Fruit fly (Drosophila melanogaster) whole organism, embryonic: ENCODE data around the gene CG33108.

Source experiments
- Asciz ChIP-seq: fragments of 200-800 bp; sonication (Bioruptor generic); optimal IDR thresholded peaks from 2 replicates; lab custom pipeline; 2017; ENCODE audit warnings: missing biosample characterization, mild to moderate bottlenecking, missing genetic modification characterization, missing genetic modification reagents
- CG10274 ChIP-seq: fragments of 200-800 bp; sonication (Bioruptor generic); optimal IDR thresholded peaks from 3 replicates; lab custom pipeline; 2017; ENCODE audit warnings: missing biosample characterization, mild to moderate bottlenecking, missing genetic modification characterization
- CG11696 ChIP-seq: fragments of 200-800 bp; sonication (Bioruptor generic); IDR thresholded peaks from 2 replicates; pipeline ENCODE4 v1.3.6; 2022; ENCODE audit warnings: missing biosample characterization, missing genetic modification characterization
- CG12299 ChIP-seq: fragments of 200-800 bp; sonication (Bioruptor generic); optimal IDR thresholded peaks from 2 replicates; lab custom pipeline; 2018; ENCODE audit warnings: missing biosample characterization, mild to moderate bottlenecking, missing genetic modification characterization
- CG12769 ChIP-seq: fragments of 200-800 bp; sonication (Bioruptor generic); optimal IDR thresholded peaks from 2 replicates; lab custom pipeline; 2019; ENCODE audit warnings: missing biosample characterization, mild to moderate bottlenecking, missing genetic modification characterization, moderate library complexity
- CG13894 ChIP-seq: fragments of 200-800 bp; sonication (Bioruptor generic); optimal IDR thresholded peaks from 3 replicates; lab custom pipeline; 2018; ENCODE audit warnings: missing biosample characterization, mild to moderate bottlenecking, missing genetic modification characterization, moderate library complexity
- CG1602 ChIP-seq: fragments of 200-800 bp; sonication (Bioruptor generic); optimal IDR thresholded peaks from 3 replicates; lab custom pipeline; 2016; ENCODE audit warnings: missing biosample characterization, missing genetic modification characterization
- CG17568 ChIP-seq: fragments of 200-800 bp; sonication (Bioruptor generic); optimal IDR thresholded peaks from 2 replicates; lab custom pipeline; 2018; ENCODE audit warnings: missing biosample characterization, mild to moderate bottlenecking, missing genetic modification characterization, moderate library complexity
- CG1832 ChIP-seq: fragments of 200-800 bp; sonication (Bioruptor generic); optimal IDR thresholded peaks from 2 replicates; lab custom pipeline; 2017; ENCODE audit warnings: missing biosample characterization, mild to moderate bottlenecking, missing genetic modification characterization, inconsistent platforms
- CG18599 ChIP-seq: fragments of 200-800 bp; sonication (Bioruptor generic); optimal IDR thresholded peaks from 3 replicates; lab custom pipeline; 2017; ENCODE audit warnings: missing biosample characterization, missing genetic modification characterization, mild to moderate bottlenecking, moderate library complexity, missing genetic modification reagents
- CG18764 ChIP-seq: fragments of 200-800 bp; sonication (Bioruptor generic); optimal IDR thresholded peaks from 3 replicates; lab custom pipeline; 2016; ENCODE audit warnings: missing biosample characterization, missing genetic modification characterization
- CG30020 ChIP-seq: fragments of 200-800 bp; optimal IDR thresholded peaks from 2 replicates; lab custom pipeline; 2019; ENCODE audit warnings: missing biosample characterization, mild to moderate bottlenecking, missing genetic modification characterization, moderate library complexity
- CG30403 ChIP-seq: fragments of 200-800 bp; sonication (Bioruptor generic); optimal IDR thresholded peaks from 3 replicates; lab custom pipeline; 2016; ENCODE audit warnings: missing biosample characterization, missing genetic modification characterization
- CG3838 ChIP-seq: fragments of 200-800 bp; sonication (Bioruptor generic); optimal IDR thresholded peaks from 3 replicates; lab custom pipeline; 2016; ENCODE audit warnings: missing biosample characterization, missing genetic modification characterization
- CG3847 ChIP-seq: fragments of 200-800 bp; sonication (Bioruptor generic); IDR thresholded peaks from 2 replicates; pipeline ENCODE4 v1.3.6; 2022; ENCODE audit warnings: missing biosample characterization, missing genetic modification characterization
- CG42726 ChIP-seq: fragments of 200-800 bp; sonication (Bioruptor generic); IDR thresholded peaks from 2 replicates; pipeline ENCODE4 v1.3.6; 2022; ENCODE audit warnings: missing biosample characterization, missing genetic modification characterization; ENCODE audit not compliant: partially characterized antibody
- CG4854 ChIP-seq: fragments of 200-800 bp; sonication (Bioruptor generic); optimal IDR thresholded peaks from 2 replicates; lab custom pipeline; 2016; ENCODE audit warnings: missing biosample characterization, missing genetic modification characterization, inconsistent platforms
- CG5953 ChIP-seq: fragments of 200-800 bp; sonication (Bioruptor generic); IDR thresholded peaks from 2 replicates; pipeline ENCODE4 v1.3.6; 2022; ENCODE audit warnings: missing biosample characterization, missing genetic modification characterization
- CG8089 ChIP-seq: fragments of 200-800 bp; sonication (Bioruptor generic); optimal IDR thresholded peaks from 3 replicates; lab custom pipeline; 2016; ENCODE audit warnings: missing biosample characterization, missing genetic modification characterization
- CG9817 ChIP-seq: fragments of 200-800 bp; sonication (Bioruptor generic); optimal IDR thresholded peaks from 2 replicates; lab custom pipeline; 2018; ENCODE audit warnings: missing biosample characterization, mild to moderate bottlenecking, missing genetic modification characterization, moderate library complexity
- CkIIα-i1 ChIP-seq: fragments of 200-800 bp; sonication (Bioruptor generic); IDR thresholded peaks from 2 replicates; pipeline ENCODE4 v1.3.6; 2022; ENCODE audit warnings: missing biosample characterization, missing genetic modification characterization
- Deaf1 ChIP-seq: fragments of 200-800 bp; optimal IDR thresholded peaks from 3 replicates; lab custom pipeline; 2019; ENCODE audit warnings: missing biosample characterization, mild to moderate bottlenecking, missing genetic modification characterization, moderate library complexity
- Dip2 ChIP-seq: fragments of 200-800 bp; sonication (Bioruptor generic); IDR thresholded peaks from 2 replicates; pipeline ENCODE4 v1.3.6; 2022; ENCODE audit warnings: missing biosample characterization, missing genetic modification characterization
- Drgx ChIP-seq: fragments of 200-800 bp; sonication (Bioruptor generic); IDR thresholded peaks from 2 replicates; pipeline ENCODE4 v1.3.6; 2022; ENCODE audit warnings: missing biosample characterization, missing genetic modification characterization
- E2f1 ChIP-seq: fragments of 200-800 bp; sonication (Bioruptor generic); IDR thresholded peaks from 2 replicates; pipeline ENCODE4 v1.3.6; 2022; ENCODE audit warnings: missing biosample characterization, missing genetic modification characterization
- E2f2 ChIP-seq: fragments of 200-800 bp; sonication (Bioruptor generic); IDR thresholded peaks from 2 replicates; pipeline ENCODE4 v1.3.6; 2022; ENCODE audit warnings: missing biosample characterization, missing genetic modification characterization
- ERR ChIP-seq: fragments of 200-800 bp; sonication (Bioruptor generic); optimal IDR thresholded peaks from 2 replicates; lab custom pipeline; 2016; ENCODE audit warnings: missing biosample characterization, missing genetic modification characterization
- Gug ChIP-seq: fragments of 200-800 bp; sonication (Bioruptor generic); IDR thresholded peaks from 4 replicates; pipeline ENCODE4 v1.3.6; 2022; ENCODE audit warnings: missing biosample characterization, missing genetic modification characterization
- Hmx ChIP-seq: fragments of 200-800 bp; sonication (Bioruptor generic); optimal IDR thresholded peaks from 2 replicates; lab custom pipeline; 2016; ENCODE audit warnings: missing biosample characterization, missing genetic modification characterization
- Med ChIP-seq: fragments of 200-800 bp; sonication (Bioruptor generic); peaks from one replicate; lab custom pipeline; 2016; ENCODE audit warnings: missing biosample characterization, missing genetic modification characterization, mild to moderate bottlenecking, inconsistent platforms, moderate library complexity
- NFAT ChIP-seq: fragments of 200-800 bp; sonication (Bioruptor generic); IDR thresholded peaks from 2 replicates; pipeline ENCODE4 v1.3.6; 2022; ENCODE audit warnings: missing biosample characterization, missing genetic modification characterization
- Pdp1 ChIP-seq, 2 experiments: fragments of 200-800 bp; sonication (Bioruptor generic); optimal IDR thresholded peaks; 3 replicates each; lab custom pipeline; 2016; ENCODE audit warnings: missing biosample characterization in 2 of 2, missing genetic modification characterization in 2 of 2, mild to moderate bottlenecking in 1 of 2, moderate library complexity in 1 of 2
- Rfx ChIP-seq: fragments of 200-800 bp; sonication (Bioruptor generic); IDR thresholded peaks from 2 replicates; pipeline ENCODE4 v1.3.6; 2022; ENCODE audit warnings: missing biosample characterization, missing genetic modification characterization
- Scr ChIP-seq: fragments of 200-800 bp; sonication (Bioruptor generic); IDR thresholded peaks from 2 replicates; pipeline ENCODE4 v1.3.6; 2022; ENCODE audit warnings: missing biosample characterization, missing genetic modification characterization; ENCODE audit not compliant: partially characterized antibody
- ab ChIP-seq: fragments of 200-800 bp; sonication (Bioruptor generic); optimal IDR thresholded peaks from 2 replicates; lab custom pipeline; 2016; ENCODE audit warnings: missing biosample characterization, missing genetic modification characterization
- ash1 ChIP-seq: fragments of 200-800 bp; sonication (Bioruptor generic); optimal IDR thresholded peaks from 2 replicates; lab custom pipeline; 2018; ENCODE audit warnings: missing biosample characterization, mild to moderate bottlenecking, missing genetic modification characterization
- bab2 ChIP-seq: fragments of 200-800 bp; sonication (Bioruptor generic); optimal IDR thresholded peaks from 2 replicates; lab custom pipeline; 2016; ENCODE audit warnings: missing biosample characterization, missing genetic modification characterization
- bigmax ChIP-seq: fragments of 200-800 bp; sonication (Bioruptor generic); optimal IDR thresholded peaks from 2 replicates; lab custom pipeline; 2018; ENCODE audit warnings: missing biosample characterization, mild to moderate bottlenecking, missing genetic modification characterization
- croc ChIP-seq: fragments of 200-800 bp; sonication (Bioruptor generic); conservative IDR thresholded peaks from 3 replicates; pipeline ENCODE4 v1.3.6; 2022; ENCODE audit warnings: missing biosample characterization, missing genetic modification characterization
- gcm ChIP-seq: fragments of 200-800 bp; sonication (Bioruptor generic); optimal IDR thresholded peaks from 2 replicates; lab custom pipeline; 2019; ENCODE audit warnings: missing biosample characterization, mild to moderate bottlenecking, missing genetic modification characterization, moderate library complexity
- inv ChIP-seq: fragments of 200-800 bp; sonication (Bioruptor generic); IDR thresholded peaks from 2 replicates; pipeline ENCODE4 v1.3.6; 2022; ENCODE audit warnings: missing biosample characterization, missing genetic modification characterization; ENCODE audit not compliant: partially characterized antibody
- lilli ChIP-seq: fragments of 200-800 bp; sonication (Bioruptor generic); optimal IDR thresholded peaks from 3 replicates; lab custom pipeline; 2016; ENCODE audit warnings: missing biosample characterization, missing genetic modification characterization
- luna ChIP-seq: fragments of 200-800 bp; sonication (Bioruptor generic); optimal IDR thresholded peaks from 2 replicates; lab custom pipeline; 2016; ENCODE audit warnings: missing biosample characterization, missing genetic modification characterization
- nerfin-2 ChIP-seq: fragments of 200-800 bp; sonication (Bioruptor generic); IDR thresholded peaks from 2 replicates; pipeline ENCODE4 v1.3.6; 2022; ENCODE audit warnings: missing biosample characterization, missing genetic modification characterization; ENCODE audit not compliant: partially characterized antibody
- odd ChIP-seq: fragments of 200-800 bp; sonication (Bioruptor generic); optimal IDR thresholded peaks from 2 replicates; lab custom pipeline; 2017; ENCODE audit warnings: missing biosample characterization, mild to moderate bottlenecking, missing genetic modification characterization
- pum ChIP-seq: fragments of 200-800 bp; sonication (Bioruptor generic); optimal IDR thresholded peaks from 2 replicates; lab custom pipeline; 2016; ENCODE audit warnings: missing biosample characterization, missing genetic modification characterization
- row ChIP-seq: fragments of 200-800 bp; sonication (Bioruptor generic); IDR thresholded peaks from 3 replicates; pipeline ENCODE4 v1.3.6; 2022; ENCODE audit warnings: missing biosample characterization, missing genetic modification characterization
- sim ChIP-seq: fragments of 200-800 bp; sonication (Bioruptor generic); IDR thresholded peaks from 2 replicates; pipeline ENCODE4 v1.3.6; 2022; ENCODE audit warnings: missing biosample characterization, missing genetic modification characterization
- slbo ChIP-seq: fragments of 200-800 bp; sonication (Bioruptor generic); IDR thresholded peaks from 2 replicates; pipeline ENCODE4 v1.3.6; 2022; ENCODE audit warnings: missing biosample characterization, missing genetic modification characterization
- vnd ChIP-seq: fragments of 200-800 bp; sonication (Bioruptor generic); IDR thresholded peaks from 3 replicates; pipeline ENCODE4 v1.3.6; 2022; ENCODE audit warnings: missing biosample characterization, missing genetic modification characterization; ENCODE audit not compliant: partially characterized antibody

The CG33108 gene

DNA sequence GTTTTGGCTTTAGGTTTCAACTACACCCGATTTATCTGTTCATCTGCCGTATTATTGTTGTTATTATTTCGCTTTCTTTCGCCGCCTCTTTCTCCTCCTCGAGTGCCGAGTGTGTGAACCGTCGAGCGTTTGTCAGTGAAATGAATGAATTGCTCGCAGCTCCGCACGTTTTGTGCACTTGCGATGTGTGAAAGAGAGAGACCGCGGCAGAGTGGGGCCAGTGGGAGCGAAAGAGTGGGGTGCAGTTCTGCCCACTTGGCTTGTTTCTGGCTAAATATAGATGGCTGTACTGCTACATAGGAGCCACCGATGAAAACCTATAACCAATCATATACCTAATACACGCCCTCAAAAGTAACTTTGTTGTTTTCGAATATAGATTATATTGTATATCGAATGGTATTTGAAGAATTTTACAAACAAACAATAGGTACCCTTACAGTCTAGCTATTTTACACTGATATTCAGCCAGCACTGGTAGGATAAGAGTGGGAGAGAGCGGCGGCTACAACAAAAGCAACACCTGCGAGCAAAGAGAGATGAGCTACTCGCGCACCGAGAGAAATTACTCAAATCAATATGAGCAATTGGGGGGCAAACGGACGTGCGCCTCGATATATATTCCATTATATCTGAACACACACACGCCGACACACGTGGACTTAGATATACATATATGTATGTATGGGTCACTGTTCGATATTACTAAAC lies 11.1 kb downstream of the CG33108 start (continued):
- TF ChIP-seq CG18599 (GFP tag; lab: Kevin White, UChicago) = no peak
- TF ChIP-seq E2f1 (GFP tag; lab: Robert Waterston, UW) = peak; percentile 26; the same call in 1 of the 2 replicates
- no peak for TF ChIP-seq Deaf1 (tag; lab: Kevin White, UChicago)
- TF ChIP-seq CG30403 (GFP tag; lab: Kevin White, UChicago) = no peak
- TF ChIP-seq CkIIα-i1 (GFP tag; lab: Robert Waterston, UW) = no peak
- TF ChIP-seq CG11696 (GFP tag; lab: Robert Waterston, UW) = no peak
- no peak for TF ChIP-seq CG13894 (tag; lab: Kevin White, UChicago)
- no peak for TF ChIP-seq CG9817
- TF ChIP-seq bigmax = no peak
- no peak for TF ChIP-seq ab (GFP tag; lab: Kevin White, UChicago)
- peak; percentile 47 for TF ChIP-seq Rfx
- TF ChIP-seq CG12299 (tag; lab: Kevin White, UChicago) = no peak
- TF ChIP-seq gcm (GFP tag; lab: Kevin White, UChicago) = peak; percentile 3
- TF ChIP-seq CG42726 (GFP tag; lab: Robert Waterston, UW) = 0 out of 2 replicates have a peak, but pooled peaks have one; percentile 30
- TF ChIP-seq CG30020 (tag; lab: Kevin White, UChicago) = no peak
- TF ChIP-seq luna = no peak
- TF ChIP-seq croc (GFP tag; lab: Robert Waterston, UW) = no peak
- TF ChIP-seq ash1 = no peak
- TF ChIP-seq Pdp1 (GFP tag; optimal IDR thresholded peaks at IDR 0.05; lab: Kevin White, UChicago) = no peak
- TF ChIP-seq odd (GFP tag; lab: Kevin White, UChicago) = no peak
- no peak for TF ChIP-seq NFAT (GFP tag; lab: Robert Waterston, UW)
- no peak for TF ChIP-seq CG3847 (GFP tag; lab: Robert Waterston, UW)
- no peak for TF ChIP-seq CG18764 (GFP tag; lab: Kevin White, UChicago)
- TF ChIP-seq CG5953 (GFP tag; lab: Robert Waterston, UW) = no peak
- TF ChIP-seq row = peak; percentile 94
- TF ChIP-seq pum = no peak
- TF ChIP-seq CG1602 (GFP tag; lab: Kevin White, UChicago) = no peak
- TF ChIP-seq CG3838 (GFP tag; lab: Kevin White, UChicago) = no peak
- TF ChIP-seq Hmx (GFP tag; lab: Kevin White, UChicago) = no peak
- no peak for TF ChIP-seq nerfin-2
- no peak for TF ChIP-seq E2f2
- no peak for TF ChIP-seq CG4854 (GFP tag; lab: Kevin White, UChicago)
- no peak for TF ChIP-seq CG10274 (GFP tag; lab: Kevin White, UChicago)
- peak; percentile 2 for TF ChIP-seq CG12769
- TF ChIP-seq slbo (GFP tag; lab: Robert Waterston, UW) = peak; percentile 47
- TF ChIP-seq Med (GFP tag; lab: Kevin White, UChicago) = peak; percentile 72
- no peak for TF ChIP-seq Asciz
- no peak for TF ChIP-seq inv
- no peak for TF ChIP-seq CG17568 (GFP tag; lab: Kevin White, UChicago)
- TF ChIP-seq Dip2 (GFP tag; lab: Robert Waterston, UW) = no peak
- TF ChIP-seq CG1832 (GFP tag; lab: Kevin White, UChicago) = peak; percentile 1
- TF ChIP-seq vnd (GFP tag; lab: Robert Waterston, UW) = 0 out of 3 replicates have a peak, but pooled peaks have one; percentile 26
- peak; percentile 34 for TF ChIP-seq lilli
- no peak for TF ChIP-seq Gug (GFP tag; lab: Robert Waterston, UW)
- TF ChIP-seq ERR (GFP tag; lab: Kevin White, UChicago) = no peak
- no peak for TF ChIP-seq Scr (GFP tag; lab: Robert Waterston, UW)
- TF ChIP-seq bab2 (GFP tag; lab: Kevin White, UChicago) = no peak
- no peak for TF ChIP-seq CG8089 (GFP tag; lab: Kevin White, UChicago)
- no peak for TF ChIP-seq sim (GFP tag; lab: Robert Waterston, UW)
- TF ChIP-seq Drgx (GFP tag; lab: Robert Waterston, UW) = 0 out of 2 replicates have a peak, but pooled peaks have one; percentile 42
